Worm (Caenorhabditis elegans): Measurements from ENCODE around the gene fbxa-104.

ce11 chrV:15404859-15405258 is 18.6 kb downstream of the fbxa-104 start, which contains the start of gene srh-258:
- TF ChIP-seq Y79H2A.3 (GFP tag; conservative IDR thresholded peaks at IDR 0.05): no peak
- no peak for TF ChIP-seq ztf-26 (tag; optimal IDR thresholded peaks at IDR 0.05)
- no peak for TF ChIP-seq snpc-4 (GFP tag; optimal IDR thresholded peaks at IDR 0.05)
- no peak for TF ChIP-seq snpc-4 (tag; optimal IDR thresholded peaks at IDR 0.05)
- TF ChIP-seq unc-130 (GFP tag; optimal IDR thresholded peaks at IDR 0.05): no peak
- TF ChIP-seq pha-4 (tag; optimal IDR thresholded peaks at IDR 0.05): no peak

Data from whole organism, young adult.